Fruit fly (Drosophila melanogaster) whole organism, embryonic: ENCODE data around the gene His3.3B.

Experiments used
- Atf-2 ChIP-seq: fragments of 200-800 bp; sonication (Bioruptor generic); optimal IDR thresholded peaks from 2 replicates; lab custom pipeline; 2016; ENCODE audit warnings: missing biosample characterization, missing genetic modification characterization
- Bgb ChIP-seq: fragments of 200-800 bp; sonication (Bioruptor generic); IDR thresholded peaks from 2 replicates; pipeline ENCODE4 v1.3.6; 2022; ENCODE audit warnings: missing biosample characterization, missing genetic modification characterization; ENCODE audit not compliant: partially characterized antibody
- CG10274 ChIP-seq: fragments of 200-800 bp; sonication (Bioruptor generic); optimal IDR thresholded peaks from 3 replicates; lab custom pipeline; 2017; ENCODE audit warnings: missing biosample characterization, mild to moderate bottlenecking, missing genetic modification characterization
- CG10565 ChIP-seq: fragments of 200-800 bp; sonication (Bioruptor generic); optimal IDR thresholded peaks from 3 replicates; lab custom pipeline; 2016; ENCODE audit warnings: missing biosample characterization, mild to moderate bottlenecking, missing genetic modification characterization
- CG11695 ChIP-seq: fragments of 200-800 bp; sonication (Bioruptor generic); IDR thresholded peaks from 3 replicates; pipeline ENCODE4 v1.3.6; 2022; ENCODE audit warnings: missing biosample characterization, missing genetic modification characterization
- CG12391 ChIP-seq: fragments of 200-800 bp; sonication (Bioruptor generic); optimal IDR thresholded peaks from 3 replicates; lab custom pipeline; 2018; ENCODE audit warnings: missing biosample characterization, mild to moderate bottlenecking, missing genetic modification characterization, moderate library complexity
- CG13624 ChIP-seq: fragments of 200-800 bp; sonication (Bioruptor generic); optimal IDR thresholded peaks from 2 replicates; lab custom pipeline; 2016; ENCODE audit warnings: missing biosample characterization, missing genetic modification characterization
- CG15696 ChIP-seq: fragments of 200-800 bp; sonication (Bioruptor generic); optimal IDR thresholded peaks from 2 replicates; lab custom pipeline; 2019; ENCODE audit warnings: missing biosample characterization, mild to moderate bottlenecking, missing genetic modification characterization, moderate library complexity
- CG17186 ChIP-seq: fragments of 200-800 bp; sonication (Bioruptor generic); optimal IDR thresholded peaks from 3 replicates; lab custom pipeline; 2017; ENCODE audit warnings: missing biosample characterization, missing genetic modification reagents, missing genetic modification characterization
- CG18262 ChIP-seq: fragments of 200-800 bp; optimal IDR thresholded peaks from 3 replicates; lab custom pipeline; 2019; ENCODE audit warnings: missing biosample characterization, mild to moderate bottlenecking, missing genetic modification characterization, moderate library complexity
- CG2678 ChIP-seq: fragments of 200-800 bp; sonication (Bioruptor generic); optimal IDR thresholded peaks from 3 replicates; lab custom pipeline; 2019; ENCODE audit warnings: missing biosample characterization, mild to moderate bottlenecking, missing genetic modification characterization, moderate library complexity
- CG30431 ChIP-seq: fragments of 200-800 bp; sonication (Bioruptor generic); optimal IDR thresholded peaks from 2 replicates; lab custom pipeline; 2017; ENCODE audit warnings: missing biosample characterization, missing genetic modification characterization
- CG32532 ChIP-seq: fragments of 200-800 bp; sonication (Bioruptor generic); IDR thresholded peaks from 2 replicates; pipeline ENCODE4 v1.3.6; 2022; ENCODE audit warnings: missing biosample characterization, missing genetic modification characterization
- CG32772 ChIP-seq: fragments of 200-800 bp; sonication (Bioruptor generic); IDR thresholded peaks from 2 replicates; pipeline ENCODE4 v1.3.6; 2022; ENCODE audit warnings: missing biosample characterization, missing genetic modification characterization
- CG34376 ChIP-seq: fragments of 200-800 bp; sonication (Bioruptor generic); optimal IDR thresholded peaks from 2 replicates; lab custom pipeline; 2018; ENCODE audit warnings: missing biosample characterization, mild to moderate bottlenecking, missing genetic modification characterization
- CG4854 ChIP-seq: fragments of 200-800 bp; sonication (Bioruptor generic); optimal IDR thresholded peaks from 2 replicates; lab custom pipeline; 2016; ENCODE audit warnings: missing biosample characterization, missing genetic modification characterization, inconsistent platforms
- CG6683 ChIP-seq: fragments of 200-800 bp; sonication (Bioruptor generic); optimal IDR thresholded peaks from 2 replicates; lab custom pipeline; 2017; ENCODE audit warnings: missing biosample characterization, mild to moderate bottlenecking, missing genetic modification characterization, missing genetic modification reagents
- CG9876 ChIP-seq: fragments of 200-800 bp; sonication (Bioruptor generic); optimal IDR thresholded peaks from 2 replicates; lab custom pipeline; 2016; ENCODE audit warnings: missing biosample characterization, missing genetic modification characterization
- Camta ChIP-seq: fragments of 200-800 bp; sonication (Bioruptor generic); optimal IDR thresholded peaks from 2 replicates; lab custom pipeline; 2016; ENCODE audit warnings: missing biosample characterization, missing genetic modification characterization
- Dll ChIP-seq: fragments of 200-800 bp; sonication (Bioruptor generic); IDR thresholded peaks from 4 replicates; pipeline ENCODE4 v1.3.6; 2022; ENCODE audit warnings: missing biosample characterization, missing genetic modification characterization; ENCODE audit not compliant: partially characterized antibody
- E2f1 ChIP-seq: fragments of 200-800 bp; sonication (Bioruptor generic); IDR thresholded peaks from 2 replicates; pipeline ENCODE4 v1.3.6; 2022; ENCODE audit warnings: missing biosample characterization, missing genetic modification characterization
- Meics ChIP-seq: fragments of 200-800 bp; sonication (Bioruptor generic); optimal IDR thresholded peaks from 2 replicates; lab custom pipeline; 2017; ENCODE audit warnings: missing biosample characterization, mild to moderate bottlenecking, missing genetic modification characterization
- Mrtf ChIP-seq: fragments of 200-800 bp; sonication (Bioruptor generic); IDR thresholded peaks from 3 replicates; pipeline ENCODE4 v1.3.6; 2022; ENCODE audit warnings: missing biosample characterization, missing genetic modification characterization
- NC2β ChIP-seq: fragments of 200-800 bp; sonication (Bioruptor generic); optimal IDR thresholded peaks from 2 replicates; lab custom pipeline; 2016; ENCODE audit warnings: missing biosample characterization, missing genetic modification characterization
- Rfx ChIP-seq: fragments of 200-800 bp; sonication (Bioruptor generic); IDR thresholded peaks from 2 replicates; pipeline ENCODE4 v1.3.6; 2022; ENCODE audit warnings: missing biosample characterization, missing genetic modification characterization
- Side ChIP-seq: fragments of 200-800 bp; sonication (Bioruptor generic); optimal IDR thresholded peaks from 2 replicates; lab custom pipeline; 2016; ENCODE audit warnings: missing biosample characterization, missing genetic modification characterization
- Sin3A ChIP-seq: fragments of >200 bp; optimal IDR thresholded peaks from 2 replicates; lab custom pipeline; 2018
- ap ChIP-seq: fragments of 200-800 bp; sonication (Bioruptor generic); IDR thresholded peaks from 2 replicates; pipeline ENCODE4 v1.3.6; 2022; ENCODE audit warnings: missing biosample characterization, missing genetic modification characterization
- chm ChIP-seq: fragments of 200-800 bp; sonication (Bioruptor generic); IDR thresholded peaks from 2 replicates; pipeline ENCODE4 v1.3.6; 2022; ENCODE audit warnings: missing biosample characterization, missing genetic modification characterization
- danr ChIP-seq: fragments of 200-800 bp; sonication (Bioruptor generic); IDR thresholded peaks from 2 replicates; pipeline ENCODE4 v1.3.6; 2022; ENCODE audit warnings: missing biosample characterization, missing genetic modification characterization
- gem ChIP-seq: fragments of 200-800 bp; sonication (Bioruptor generic); optimal IDR thresholded peaks from 2 replicates; lab custom pipeline; 2019; ENCODE audit warnings: missing biosample characterization, mild to moderate bottlenecking, missing genetic modification characterization, moderate library complexity
- gt ChIP-seq: fragments of 200-800 bp; sonication (Bioruptor generic); IDR thresholded peaks from 2 replicates; pipeline ENCODE4 v1.3.6; 2022; ENCODE audit warnings: missing biosample characterization, missing genetic modification characterization
- hkb ChIP-seq, 2 experiments: fragments of 200-800 bp in 1 of 2; fragments of >200 bp in 1 of 2; sonication (Bioruptor generic) in 1 of 2; IDR thresholded peaks in 1 of 2; optimal IDR thresholded peaks in 1 of 2; 2 replicates each; pipeline versions ENCODE4 v1.3.6 to Lab custom; 2017 to 2022; ENCODE audit warnings: missing biosample characterization in 1 of 2, missing genetic modification characterization in 1 of 2
- kni ChIP-seq: fragments of 200-800 bp; sonication (Bioruptor generic); optimal IDR thresholded peaks from 3 replicates; lab custom pipeline; 2017; ENCODE audit warnings: mild to moderate bottlenecking, missing biosample characterization, missing genetic modification reagents, missing genetic modification characterization
- lola ChIP-seq, 3 experiments: fragments of >200 bp in 2 of 3; fragments of 200-800 bp in 1 of 3; sonication (Bioruptor generic) in 1 of 3; optimal IDR thresholded peaks; 2 replicates each; lab custom pipeline; 2017 to 2019; ENCODE audit warnings: missing biosample characterization in 3 of 3, missing genetic modification characterization in 3 of 3, mild to moderate bottlenecking in 1 of 3, moderate library complexity in 1 of 3
- maf-S ChIP-seq: fragments of 200-800 bp; sonication (Bioruptor generic); optimal IDR thresholded peaks from 2 replicates; lab custom pipeline; 2016; ENCODE audit warnings: missing biosample characterization, missing genetic modification characterization
- nerfin-1 ChIP-seq: fragments of 200-800 bp; sonication (Bioruptor generic); optimal IDR thresholded peaks from 3 replicates; lab custom pipeline; 2019; ENCODE audit warnings: missing biosample characterization, mild to moderate bottlenecking, missing genetic modification characterization, moderate library complexity
- nmo ChIP-seq: fragments of 200-800 bp; sonication (Bioruptor generic); optimal IDR thresholded peaks from 2 replicates; lab custom pipeline; 2018; ENCODE audit warnings: missing biosample characterization, mild to moderate bottlenecking, missing genetic modification characterization, moderate library complexity
- org-1 ChIP-seq: fragments of 200-800 bp; sonication (Bioruptor generic); optimal IDR thresholded peaks from 2 replicates; lab custom pipeline; 2017; ENCODE audit warnings: missing biosample characterization, missing genetic modification characterization
- pan ChIP-seq, 4 experiments: fragments of >200 bp in 3 of 4; fragments of 200-800 bp in 1 of 4; sonication (Bioruptor generic) in 1 of 4; optimal IDR thresholded peaks in 3 of 4; IDR thresholded peaks in 1 of 4; 2 replicates each; pipeline versions ENCODE4 v1.3.6 to Lab custom; 2017 to 2022; ENCODE audit warnings: missing biosample characterization in 2 of 4, missing genetic modification characterization in 2 of 4, mixed read lengths in 1 of 4
- pum ChIP-seq: fragments of 200-800 bp; sonication (Bioruptor generic); optimal IDR thresholded peaks from 2 replicates; lab custom pipeline; 2016; ENCODE audit warnings: missing biosample characterization, missing genetic modification characterization
- pzg ChIP-seq: fragments of 200-800 bp; sonication (Bioruptor generic); optimal IDR thresholded peaks from 3 replicates; lab custom pipeline; 2018; ENCODE audit warnings: missing biosample characterization, mild to moderate bottlenecking, missing genetic modification characterization, moderate library complexity
- rib ChIP-seq: fragments of 200-800 bp; sonication (Bioruptor generic); IDR thresholded peaks from 2 replicates; pipeline ENCODE4 v1.3.6; 2022; ENCODE audit warnings: missing biosample characterization, missing genetic modification characterization
- ro ChIP-seq: fragments of 200-800 bp; sonication (Bioruptor generic); IDR thresholded peaks from 2 replicates; pipeline ENCODE4 v1.3.6; 2022; ENCODE audit warnings: missing biosample characterization, missing genetic modification characterization
- row ChIP-seq: fragments of 200-800 bp; sonication (Bioruptor generic); IDR thresholded peaks from 3 replicates; pipeline ENCODE4 v1.3.6; 2022; ENCODE audit warnings: missing biosample characterization, missing genetic modification characterization
- slou ChIP-seq: fragments of 200-800 bp; sonication (Bioruptor generic); optimal IDR thresholded peaks from 3 replicates; lab custom pipeline; 2016; ENCODE audit warnings: missing biosample characterization, missing genetic modification characterization
- sob ChIP-seq: fragments of 200-800 bp; sonication (Bioruptor generic); IDR thresholded peaks from 2 replicates; pipeline ENCODE4 v1.3.6; 2022; ENCODE audit warnings: missing biosample characterization, missing genetic modification characterization
- toy ChIP-seq: fragments of 200-800 bp; sonication (Bioruptor generic); IDR thresholded peaks from 2 replicates; pipeline ENCODE4 v1.3.6; 2022; ENCODE audit warnings: missing biosample characterization, missing genetic modification characterization
- twi ChIP-seq: fragments of 200-800 bp; optimal IDR thresholded peaks from 2 replicates; lab custom pipeline; 2019; ENCODE audit warnings: missing biosample characterization, mild to moderate bottlenecking, missing genetic modification characterization, moderate library complexity
- zen2 ChIP-seq: fragments of 200-800 bp; sonication (Bioruptor generic); IDR thresholded peaks from 3 replicates; pipeline ENCODE4 v1.3.6; 2022; ENCODE audit warnings: missing biosample characterization, missing genetic modification characterization; ENCODE audit not compliant: partially characterized antibody

His3.3B gene

DNA sequence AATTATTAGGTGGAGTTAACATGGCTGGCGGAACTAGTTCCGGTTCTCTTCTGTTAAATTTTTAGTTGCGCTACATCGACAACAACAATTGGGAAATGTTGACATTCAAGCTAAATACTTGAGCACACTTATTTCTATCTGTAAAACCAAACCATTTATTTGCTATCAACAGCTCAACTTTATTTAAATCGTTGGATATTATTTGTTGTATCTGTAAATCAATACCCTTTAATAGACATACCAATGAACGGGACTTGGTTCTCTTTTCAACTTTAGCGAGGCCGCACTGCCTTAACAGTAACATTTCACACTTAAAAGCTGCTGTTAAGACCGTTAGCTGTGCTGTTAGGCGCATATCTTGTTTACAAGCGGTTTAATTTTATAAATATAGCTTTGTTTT is 37.1 kb upstream of the His3.3B start, which contains the start of gene CG12106 (continued):
- TF ChIP-seq row (GFP tag; lab: Robert Waterston, UW) (peak; percentile 92), CG17186 (GFP tag; lab: Kevin White, UChicago) (peak; percentile 99), CG10565 (no peak), CG12391 (tag; lab: Kevin White, UChicago) (peak; percentile 47), Camta (GFP tag; lab: Kevin White, UChicago) (no peak), CG9876 (GFP tag; lab: Kevin White, UChicago) (no peak), Meics (GFP tag; lab: Kevin White, UChicago) (peak; percentile 46), nmo (GFP tag; lab: Kevin White, UChicago) (peak; percentile 55), maf-S (GFP tag; lab: Kevin White, UChicago) (no peak), sob (0 out of 2 replicates have a peak, but pooled peaks have one; percentile 13), Mrtf (peak; percentile 24; the same call in 1 of the 3 replicates), CG10274 (peak; percentile 36), Side (GFP tag; lab: Kevin White, UChicago) (no peak), gt (GFP tag; lab: Robert Waterston, UW) (no peak), slou (GFP tag; lab: Kevin White, UChicago) (no peak), chm (GFP tag; lab: Robert Waterston, UW) (no peak), CG6683 (GFP tag; lab: Kevin White, UChicago) (no peak), CG32772 (GFP tag; lab: Robert Waterston, UW) (no peak), zen2 (GFP tag; lab: Robert Waterston, UW) (no peak), Atf-2 (GFP tag; lab: Kevin White, UChicago) (peak; percentile 1), twi (tag; lab: Kevin White, UChicago) (no peak), CG13624 (GFP tag; lab: Kevin White, UChicago) (peak; percentile 6), CG30431 (GFP tag; lab: Kevin White, UChicago) (no peak), CG32532 (GFP tag; lab: Robert Waterston, UW) (no peak; the same call in 1 of the 2 replicates), Dll (GFP tag; lab: Robert Waterston, UW) (no peak), Sin3A (lab: Kevin White, UChicago) (no peak), CG2678 (tag; lab: Kevin White, UChicago) (peak; percentile 65), ro (GFP tag; lab: Robert Waterston, UW) (no peak), CG34376 (GFP tag; lab: Kevin White, UChicago) (peak; percentile 25), nerfin-1 (tag; lab: Kevin White, UChicago) (peak; percentile 5), hkb (optimal IDR thresholded peaks at IDR 0.05; lab: Kevin White, UChicago) (no peak), hkb (GFP tag; IDR thresholded peaks at IDR 0.05; lab: Robert Waterston, UW) (peak; percentile 53), rib (GFP tag; lab: Robert Waterston, UW) (no peak), danr (GFP tag; lab: Robert Waterston, UW) (no peak), gem (peak; percentile 71), lola (GFP tag; optimal IDR thresholded peaks at IDR 0.05; lab: Kevin White, UChicago) (peak in 1 of 3 experiments; percentile 27), pzg (GFP tag; lab: Kevin White, UChicago) (peak; percentile 30), NC2β (GFP tag; lab: Kevin White, UChicago) (peak; percentile 30), CG4854 (GFP tag; lab: Kevin White, UChicago) (peak; percentile 8), org-1 (no peak), toy (GFP tag; lab: Robert Waterston, UW) (no peak), kni (GFP tag; lab: Kevin White, UChicago) (peak; percentile 43), Rfx (GFP tag; lab: Robert Waterston, UW) (peak; percentile 69), pan (optimal IDR thresholded peaks at IDR 0.05; lab: Kevin White, UChicago) (no peak), pan (GFP tag; optimal IDR thresholded peaks at IDR 0.05 in 1 of 2, IDR thresholded peaks at IDR 0.05 in 1 of 2) (peak in 1 of 2 experiments; percentile 44), CG15696 (tag; lab: Kevin White, UChicago) (peak; percentile 30), Bgb (GFP tag; lab: Robert Waterston, UW) (no peak), CG11695 (GFP tag; lab: Robert Waterston, UW) (peak; percentile 45; the same call in 1 of the 3 replicates), CG18262 (tag; lab: Kevin White, UChicago) (peak; percentile 36), ap (no peak), E2f1 (GFP tag; lab: Robert Waterston, UW) (peak; percentile 40), pum (GFP tag; lab: Kevin White, UChicago) (peak; percentile 46)
